Worm (Caenorhabditis elegans) whole organism, early embryonic: ENCODE results near the gene R12B2.2.

Source experiments
- B0310.2 ChIP-seq: sonication (generic microtip); optimal IDR thresholded peaks from 2 replicates; lab custom pipeline; 2016; ENCODE audit warnings: mild to moderate bottlenecking, missing genetic modification characterization, missing compliant biosample characterization
- F13C5.2 ChIP-seq: sonication (generic microtip); optimal IDR thresholded peaks from 2 replicates; lab custom pipeline; 2017; ENCODE audit warnings: mild to moderate bottlenecking, missing genetic modification characterization, inconsistent platforms, missing compliant biosample characterization
- ceh-13 ChIP-seq: fragments of 200-800 bp; sonication (Bioruptor generic); optimal IDR thresholded peaks from 2 replicates; lab custom pipeline; 2018; ENCODE audit warnings: mild to moderate bottlenecking, missing genetic modification characterization, missing compliant biosample characterization
- ceh-36 ChIP-seq: sonication (generic microtip); optimal IDR thresholded peaks from 2 replicates; lab custom pipeline; 2016; ENCODE audit warnings: missing genetic modification characterization, inconsistent platforms, missing compliant biosample characterization
- flt-1 ChIP-seq: fragments of 200-800 bp; sonication (Bioruptor generic); IDR thresholded peaks from 2 replicates; pipeline ENCODE4 v1.3.6; 2022; ENCODE audit warnings: missing genetic modification characterization, missing compliant biosample characterization
- hmbx-1 ChIP-seq: sonication (generic microtip); optimal IDR thresholded peaks from 2 replicates; lab custom pipeline; 2016; ENCODE audit warnings: mild to moderate bottlenecking, missing genetic modification characterization, missing compliant biosample characterization
- hmg-4 ChIP-seq: fragments of 200-800 bp; sonication (Bioruptor generic); optimal IDR thresholded peaks from 2 replicates; lab custom pipeline; 2018; ENCODE audit warnings: mild to moderate bottlenecking, missing genetic modification characterization, missing compliant biosample characterization
- hnd-1 ChIP-seq: sonication (generic microtip); optimal IDR thresholded peaks from 2 replicates; lab custom pipeline; 2016; ENCODE audit warnings: missing genetic modification characterization, missing compliant biosample characterization
- pes-1 ChIP-seq: fragments of 200-800 bp; sonication (Bioruptor generic); IDR thresholded peaks from 2 replicates; pipeline ENCODE4 v1.3.6; 2022; ENCODE audit warnings: missing genetic modification reagents, missing genetic modification characterization, missing compliant biosample characterization
- sea-1 ChIP-seq: fragments of 200-800 bp; sonication (Bioruptor generic); conservative IDR thresholded peaks from 2 replicates; pipeline ENCODE4 v1.3.6; 2022; ENCODE audit warnings: missing genetic modification characterization, missing compliant biosample characterization
- tbx-11 ChIP-seq: fragments of 200-800 bp; sonication (Bioruptor generic); IDR thresholded peaks from 2 replicates; pipeline ENCODE4 v1.3.6; 2022; ENCODE audit warnings: missing genetic modification characterization, missing compliant biosample characterization
- tra-4 ChIP-seq: sonication (generic microtip); optimal IDR thresholded peaks from 2 replicates; lab custom pipeline; 2017; ENCODE audit warnings: missing genetic modification characterization, missing compliant biosample characterization

Gene R12B2.2

ce11 chrIII:5846412-5846811 lies 39.6 kb downstream of the R12B2.2 start:
- no peak for TF ChIP-seq ceh-36
- no peak for TF ChIP-seq pes-1 (GFP tag; lab: Robert Waterston, UW)
- TF ChIP-seq flt-1 (GFP tag; lab: Robert Waterston, UW) = no peak
- no peak for TF ChIP-seq sea-1 (GFP tag; lab: Robert Waterston, UW)
- TF ChIP-seq hmg-4 (GFP tag; lab: Kevin White, UChicago) = no peak
- TF ChIP-seq ceh-13 (GFP tag; lab: Kevin White, UChicago) = no peak
- no peak for TF ChIP-seq hnd-1 (tag; lab: Kevin White, UChicago)

- TF ChIP-seq tra-4 (tag; lab: Kevin White, UChicago) = no peak
- no peak for TF ChIP-seq hmbx-1 (tag; lab: Kevin White, UChicago)
- TF ChIP-seq hmg-4 (GFP tag; lab: Kevin White, UChicago) = no peak
- TF ChIP-seq B0310.2 = no peak
These were observed 46.4 kb downstream of the R12B2.2 start, which contains the start of gene ddx-23 for ce11 chrIII:5853240-5853639. Gene ddx-23 (minus strand): TSS chrIII:5853269.

- TF ChIP-seq tbx-11 (no peak), F13C5.2 (tag; lab: Kevin White, UChicago) (peak; percentile 65), hmg-4 (GFP tag; lab: Kevin White, UChicago) (peak; percentile 3), tra-4 (tag; lab: Kevin White, UChicago) (no peak)
These were observed 48.9 kb downstream of the R12B2.2 start, which contains the start of the genes cct-6 and alh-9 for ce11 chrIII:5855637-5856179. Gene cct-6 (minus strand): TSS chrIII:5855687. Gene alh-9 (plus strand): TSS chrIII:5856018.
